Worm (Caenorhabditis elegans) whole organism, midembryonic: ENCODE results near the gene str-232.

Experiments
- T22C8.4 ChIP-seq: fragments of 200-800 bp; sonication (Bioruptor generic); IDR thresholded peaks from 2 replicates; pipeline ENCODE4 v1.3.6; 2022; ENCODE audit warnings: missing genetic modification characterization, missing compliant biosample characterization
- flt-1 ChIP-seq: fragments of 200-800 bp; sonication (Bioruptor generic); IDR thresholded peaks from 2 replicates; pipeline ENCODE4 v1.3.6; 2022; ENCODE audit warnings: missing genetic modification characterization, missing compliant biosample characterization
- ztf-29 ChIP-seq: fragments of 200-800 bp; sonication (Bioruptor generic); IDR thresholded peaks from 2 replicates; pipeline ENCODE4 v1.3.6; 2022; ENCODE audit warnings: missing genetic modification reagents, missing genetic modification characterization, missing compliant biosample characterization

DNA sequence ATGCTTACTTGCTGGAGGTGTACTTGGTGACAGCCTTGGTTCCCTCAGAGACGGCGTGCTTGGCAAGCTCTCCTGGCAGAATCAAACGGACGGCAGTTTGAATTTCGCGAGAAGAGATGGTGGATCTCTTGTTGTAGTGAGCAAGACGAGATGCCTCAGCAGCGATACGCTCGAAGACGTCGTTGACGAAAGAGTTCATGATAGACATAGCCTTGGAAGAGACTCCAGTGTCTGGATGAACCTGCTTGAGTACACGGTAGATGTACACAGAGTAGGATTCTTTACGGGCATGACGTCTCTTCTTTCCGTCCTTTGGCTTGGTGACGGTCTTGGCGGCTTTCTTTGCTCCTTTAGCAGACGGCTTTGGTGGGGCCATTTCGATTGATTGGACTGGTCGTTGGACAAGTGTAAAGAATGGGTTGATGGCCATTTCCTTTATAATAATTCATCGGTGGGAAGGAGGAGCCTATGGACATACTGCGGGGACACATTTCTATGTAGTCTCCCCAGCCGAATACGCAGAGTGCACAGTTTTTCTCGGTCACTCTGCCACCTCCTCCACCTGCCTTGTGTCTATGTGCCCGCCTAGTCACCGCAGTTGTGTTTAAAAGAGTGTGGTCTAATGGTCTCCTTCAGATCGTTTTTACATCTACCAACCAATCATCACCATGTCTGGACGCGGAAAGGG lies 24.7 kb upstream of the str-232 start, which contains the start of the genes his-4 and his-3:
- peak; percentile 64; the same call in 1 of the 2 replicates for TF ChIP-seq flt-1
- peak; percentile 76 for TF ChIP-seq ztf-29 (GFP tag; lab: Robert Waterston, UW)
- peak; percentile 12; the same call in 1 of the 2 replicates for TF ChIP-seq T22C8.4 (GFP tag; lab: Robert Waterston, UW)
